Fruit fly (Drosophila melanogaster) whole organism, pupa: ENCODE results near the gene CG31705.

Experiments used
- CG4496 ChIP-seq: fragments of 200-800 bp; sonication (Bioruptor generic); IDR thresholded peaks from 3 replicates; pipeline ENCODE4 v1.3.6; 2022; ENCODE audit warnings: missing biosample characterization, missing genetic modification characterization
- fd96Ca ChIP-seq: fragments of 200-800 bp; sonication (Bioruptor generic); IDR thresholded peaks from 3 replicates; pipeline ENCODE4 v1.3.6; 2022; ENCODE audit warnings: missing biosample characterization, missing genetic modification characterization
- rn ChIP-seq: fragments of 200-800 bp; sonication (Bioruptor generic); IDR thresholded peaks from 2 replicates; pipeline ENCODE4 v1.3.6; 2022; ENCODE audit warnings: missing biosample characterization, missing genetic modification characterization

dm6 chr2L:11531520-11531919 lies 3.5 kb upstream of the CG31705 start, which contains the start of gene CG34162:
- TF ChIP-seq CG4496 (GFP tag; lab: Robert Waterston, UW), result no peak
- no peak for TF ChIP-seq rn (GFP tag; lab: Robert Waterston, UW)
- no peak for TF ChIP-seq fd96Ca (GFP tag; lab: Robert Waterston, UW)
